Fruit fly (Drosophila melanogaster): ENCODE measurements around the gene CG11927.
A peak's percentile ranks its signal among the peaks of the same experiment; 100 is the strongest.

CG11927 gene

dm6 chr2L:4847191-4847853 lies at the start of gene CG11927, which contains the start of gene mxt (continued):
- TF ChIP-seq CG3838 (GFP tag; optimal IDR thresholded peaks at IDR 0.05) (peak; percentile 7), CG18619 (GFP tag; optimal IDR thresholded peaks at IDR 0.05) (peak; percentile 38), CG13424 (tag; optimal IDR thresholded peaks at IDR 0.05) (peak; percentile 48), cas (GFP tag; IDR thresholded peaks at IDR 0.05) (0 out of 2 replicates have a peak, but pooled peaks have one; percentile 30), CG1647 (GFP tag; optimal IDR thresholded peaks at IDR 0.05) (peak; percentile 31), CG31224 (GFP tag; IDR thresholded peaks at IDR 0.05) (no peak), CG8765 (GFP tag; IDR thresholded peaks at IDR 0.05) (no peak), nerfin-1 (tag; optimal IDR thresholded peaks at IDR 0.05) (no peak), chm (GFP tag; IDR thresholded peaks at IDR 0.05) (no peak; the same call in 1 of the 2 replicates), CG2712 (tag; optimal IDR thresholded peaks at IDR 0.05) (peak; percentile 37), pho (GFP tag; optimal IDR thresholded peaks at IDR 0.05) (peak; percentile 45), CG11560 (tag; IDR thresholded peaks at IDR 0.05) (no peak), CG14860 (GFP tag; IDR thresholded peaks at IDR 0.05; ENCODE audit: partially characterized antibody) (peak; percentile 78), B-H1 (GFP tag; IDR thresholded peaks at IDR 0.05) (no peak), ftz-f1 (GFP tag; optimal IDR thresholded peaks at IDR 0.05) (no peak), Hr39 (optimal IDR thresholded peaks at IDR 0.05) (no peak), CG1024 (GFP tag; IDR thresholded peaks at IDR 0.05) (no peak), Doc3 (GFP tag; IDR thresholded peaks at IDR 0.05; ENCODE audit: partially characterized antibody) (peak; percentile 90), pros (GFP tag; optimal IDR thresholded peaks at IDR 0.05) (no peak), B-H2 (GFP tag; optimal IDR thresholded peaks at IDR 0.05) (peak; percentile 22), emc (GFP tag; optimal IDR thresholded peaks at IDR 0.05) (no peak), Lim3 (GFP tag; IDR thresholded peaks at IDR 0.05) (no peak), knrl (GFP tag; IDR thresholded peaks at IDR 0.05; ENCODE audit: partially characterized antibody) (peak; percentile 88), CG3163 (GFP tag; optimal IDR thresholded peaks at IDR 0.05) (peak; percentile 15), CG14710 (tag; optimal IDR thresholded peaks at IDR 0.05) (peak; percentile 63), CG1602 (GFP tag; optimal IDR thresholded peaks at IDR 0.05) (peak; percentile 43), tll (GFP tag; optimal IDR thresholded peaks at IDR 0.05) (no peak), h (optimal IDR thresholded peaks at IDR 0.05) (no peak), al (GFP tag; IDR thresholded peaks at IDR 0.05) (no peak), Trl (optimal IDR thresholded peaks at IDR 0.05) (no peak), Trl (GFP tag; optimal IDR thresholded peaks at IDR 0.05) (no peak), hkb (optimal IDR thresholded peaks at IDR 0.05) (no peak), hkb (GFP tag; IDR thresholded peaks at IDR 0.05) (no peak), Oli (tag; optimal IDR thresholded peaks at IDR 0.05) (no peak), usp (GFP tag; optimal IDR thresholded peaks at IDR 0.05) (no peak), Ssrp (tag; optimal IDR thresholded peaks at IDR 0.05) (no peak), CG5953 (GFP tag; IDR thresholded peaks at IDR 0.05) (no peak), dmrt99B (tag; optimal IDR thresholded peaks at IDR 0.05) (no peak), CG10321 (GFP tag; IDR thresholded peaks at IDR 0.05) (no peak), CG12299 (tag; optimal IDR thresholded peaks at IDR 0.05) (no peak), CG13624 (GFP tag; optimal IDR thresholded peaks at IDR 0.05) (no peak), stwl (tag; optimal IDR thresholded peaks at IDR 0.05) (no peak), corto (GFP tag; optimal IDR thresholded peaks at IDR 0.05) (no peak), CHES-1-like (GFP tag; optimal IDR thresholded peaks at IDR 0.05) (no peak), fru (optimal IDR thresholded peaks at IDR 0.05) (no peak), org-1 (GFP tag; optimal IDR thresholded peaks at IDR 0.05) (no peak), pzg (GFP tag; optimal IDR thresholded peaks at IDR 0.05) (peak; percentile 45), CG17802 (tag; optimal IDR thresholded peaks at IDR 0.05) (peak; percentile 61), CG7357 (GFP tag; IDR thresholded peaks at IDR 0.05) (0 out of 3 replicates have a peak, but pooled peaks have one; percentile 42), CG17612 (GFP tag; IDR thresholded peaks at IDR 0.05) (no peak), CG17829 (tag; optimal IDR thresholded peaks at IDR 0.05) (peak; percentile 17), fu2 (GFP tag; optimal IDR thresholded peaks at IDR 0.05) (peak; percentile 24)
